Worm (Caenorhabditis elegans): ENCODE results near the gene math-39.
"Not testable (repeated sequence)": the region's sequence is repeated elsewhere in the genome, so short reads cannot be mapped to it uniquely, and the experiment has no call there.

math-39 gene

ce11 chrII:1844552-1844951, 12.4 kb downstream of the math-39 start:
- TF ChIP-seq unc-62 (GFP tag; optimal IDR thresholded peaks at IDR 0.05) = no peak

- TF ChIP-seq unc-62 (GFP tag; optimal IDR thresholded peaks at IDR 0.05) = no peak
Measured at ce11 chrII:1848109-1848508, 16.0 kb downstream of the math-39 start, which contains the start of gene fbxb-97. fbxb-97 (minus strand) TSS chrII:1848161.

DNA sequence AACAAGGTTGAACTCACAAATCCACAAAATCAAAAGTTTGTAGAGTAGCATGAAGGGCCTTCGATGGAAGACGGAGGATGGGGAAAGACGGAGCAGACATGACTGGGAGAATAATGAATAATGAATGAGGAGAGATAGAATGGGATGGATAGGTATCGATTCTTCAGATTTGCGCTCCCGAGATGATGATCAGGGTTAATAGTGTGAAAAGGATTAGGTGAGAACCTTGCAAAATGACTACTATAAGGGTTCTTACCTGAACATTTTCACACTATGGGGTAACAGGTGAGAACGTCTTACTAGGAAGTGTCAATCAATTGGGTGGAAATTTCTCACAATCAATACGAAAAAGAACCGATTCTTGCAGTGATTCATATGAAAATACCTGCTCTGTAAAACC, 18.2 kb downstream of the math-39 start, which contains the start of gene fbxb-96:
Gene fbxb-96, minus strand, starts transcription at position 101 of the 400 bp plus-strand sequence.
- TF ChIP-seq unc-62 (GFP tag; optimal IDR thresholded peaks at IDR 0.05) = no peak

- no peak for TF ChIP-seq unc-62 (GFP tag; optimal IDR thresholded peaks at IDR 0.05)
Measured at ce11 chrII:1850840-1851294, 18.7 kb downstream of the math-39 start, which contains the start of gene C52E2.3. C52E2.3 (plus strand) TSS chrII:1851244.

DNA sequence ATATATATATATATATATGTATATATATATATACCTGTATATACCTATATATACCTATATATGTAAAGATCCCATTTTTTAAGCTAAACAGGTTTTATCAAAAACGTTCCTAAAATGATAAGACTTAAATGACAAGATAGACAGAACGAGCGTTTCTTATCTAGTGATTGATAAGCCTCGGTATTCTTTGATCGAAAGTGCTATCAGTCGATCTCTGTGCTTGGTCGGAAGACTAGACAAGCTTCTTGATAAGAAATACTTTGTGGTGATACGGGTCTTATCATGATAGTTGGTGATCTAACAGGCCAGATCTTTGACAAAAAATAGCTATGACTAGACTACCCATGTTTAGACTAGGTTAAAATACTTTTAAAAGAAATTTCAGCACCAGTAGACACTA, 19.6 kb downstream of the math-39 start:
- TF ChIP-seq unc-62 (GFP tag; optimal IDR thresholded peaks at IDR 0.05) = no peak

ce11 chrII:1852503-1852902, 20.4 kb downstream of the math-39 start, which contains the start of gene C52E2.2:
C52E2.2 (plus strand) TSS chrII:1852803.
- no peak for TF ChIP-seq unc-62 (GFP tag; optimal IDR thresholded peaks at IDR 0.05)

- TF ChIP-seq unc-62 (GFP tag; optimal IDR thresholded peaks at IDR 0.05) = not testable (repeated sequence)
Measured at ce11 chrII:1854094-1854493, 22.0 kb downstream of the math-39 start, which contains the start of gene fbxb-95. fbxb-95 (plus strand) TSS chrII:1854394.

ce11 chrII:1861285-1861793, 29.2 kb downstream of the math-39 start, which contains the start of gene C16C4.18:
C16C4.18 (minus strand) TSS chrII:1861335.
- not testable (repeated sequence) for TF ChIP-seq unc-62 (GFP tag; optimal IDR thresholded peaks at IDR 0.05)

- TF ChIP-seq unc-62 (GFP tag; optimal IDR thresholded peaks at IDR 0.05) = not testable (repeated sequence)
Measured at ce11 chrII:1862334-1862733, 30.2 kb downstream of the math-39 start, which contains the start of gene fbxb-98. fbxb-98 (plus strand) TSS chrII:1862634.

DNA sequence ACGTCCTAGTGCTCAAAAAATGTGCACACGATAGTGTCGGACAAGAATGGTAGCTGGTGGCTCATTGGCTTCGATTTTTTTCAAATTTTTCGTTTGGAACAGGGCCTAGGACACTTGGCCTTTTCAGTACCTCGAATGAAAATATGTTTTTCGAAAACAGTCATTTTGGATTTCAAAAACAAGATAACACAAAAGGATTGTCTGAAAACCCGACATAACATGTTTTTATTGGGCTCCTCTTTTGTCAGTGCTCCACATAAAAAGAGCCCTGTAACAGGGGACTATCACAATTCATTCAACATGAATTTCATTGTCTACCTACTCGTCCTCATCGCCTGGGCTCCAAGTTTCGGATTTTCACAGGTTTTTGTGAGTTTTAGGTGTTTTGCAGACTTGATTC, 32.1 kb downstream of the math-39 start, which contains the start of gene C16C4.17:
Gene C16C4.17, plus strand, starts transcription at position 301 of the 400 bp plus-strand sequence.
- TF ChIP-seq unc-62 (GFP tag; optimal IDR thresholded peaks at IDR 0.05) = no peak

DNA sequence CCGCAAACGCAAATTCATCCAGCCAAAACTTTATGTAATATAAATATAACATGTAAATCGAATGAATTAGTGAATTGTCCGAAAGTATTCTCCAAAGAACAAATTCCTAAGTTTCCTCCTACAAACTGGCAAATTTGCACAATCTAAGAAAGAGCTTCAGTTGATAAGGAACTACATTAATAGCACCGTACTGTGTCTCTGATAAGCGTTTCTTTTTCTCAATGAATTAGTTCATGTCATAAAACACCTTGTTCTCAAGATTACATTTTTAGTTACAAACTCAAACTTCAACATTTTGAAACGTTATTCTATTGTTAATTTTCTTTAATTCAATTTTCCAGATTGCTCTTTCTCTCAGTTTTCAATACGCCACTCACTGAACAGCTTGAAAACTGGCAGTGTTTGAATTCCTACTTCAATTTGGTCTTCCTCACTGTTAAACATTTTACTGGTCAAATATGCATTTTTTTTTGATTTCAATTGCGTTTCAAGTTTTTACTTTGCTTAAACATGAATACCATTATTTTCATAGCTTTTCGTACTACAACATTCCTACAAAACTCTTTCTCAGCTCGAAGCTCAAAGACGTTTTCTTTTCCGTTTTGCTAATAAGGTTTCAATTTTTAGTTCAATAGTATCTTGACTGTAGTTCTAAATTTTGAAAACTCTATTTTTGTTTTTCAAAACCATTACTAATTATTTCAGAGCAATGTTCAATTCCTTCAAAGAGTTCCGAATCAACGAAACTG, 33.7 kb downstream of the math-39 start, which contains the start of gene math-15:
Gene math-15, plus strand, starts transcription at position 699 of the 749 bp plus-strand sequence.
- no peak for TF ChIP-seq unc-62 (GFP tag; optimal IDR thresholded peaks at IDR 0.05)

DNA sequence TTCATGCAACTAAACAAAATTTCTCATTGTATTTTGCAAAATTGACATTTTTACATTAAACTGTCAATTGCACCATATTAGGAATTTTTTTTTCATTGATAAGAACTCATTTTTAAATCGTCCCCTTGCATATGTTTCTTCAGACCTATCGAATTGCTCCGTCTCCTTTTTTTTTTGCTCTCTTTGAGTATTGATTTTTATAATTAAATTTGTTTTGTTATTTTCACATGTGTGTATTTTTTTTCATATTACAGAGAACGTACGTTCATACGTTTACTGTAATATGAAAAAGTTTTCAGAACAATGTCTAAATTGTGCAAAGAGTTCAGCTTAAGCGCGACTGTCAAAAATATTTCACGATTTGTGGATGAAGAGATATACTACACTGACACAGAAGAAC, 37.0 kb downstream of the math-39 start, which contains the start of gene math-14:
Gene math-14, plus strand, starts transcription at position 301 of the 400 bp plus-strand sequence.
- TF ChIP-seq unc-62 (GFP tag; optimal IDR thresholded peaks at IDR 0.05) = no peak

- TF ChIP-seq unc-62 (GFP tag; optimal IDR thresholded peaks at IDR 0.05) = no peak
Measured at ce11 chrII:1870875-1871592, 38.9 kb downstream of the math-39 start, which contains the start of gene math-10. math-10 (plus strand) TSS chrII:1871542.

- TF ChIP-seq unc-62 (GFP tag; optimal IDR thresholded peaks at IDR 0.05) = no peak
Measured at ce11 chrII:1875658-1876057, 43.5 kb downstream of the math-39 start, which contains the start of gene math-13. math-13 (plus strand) TSS chrII:1875958.

DNA sequence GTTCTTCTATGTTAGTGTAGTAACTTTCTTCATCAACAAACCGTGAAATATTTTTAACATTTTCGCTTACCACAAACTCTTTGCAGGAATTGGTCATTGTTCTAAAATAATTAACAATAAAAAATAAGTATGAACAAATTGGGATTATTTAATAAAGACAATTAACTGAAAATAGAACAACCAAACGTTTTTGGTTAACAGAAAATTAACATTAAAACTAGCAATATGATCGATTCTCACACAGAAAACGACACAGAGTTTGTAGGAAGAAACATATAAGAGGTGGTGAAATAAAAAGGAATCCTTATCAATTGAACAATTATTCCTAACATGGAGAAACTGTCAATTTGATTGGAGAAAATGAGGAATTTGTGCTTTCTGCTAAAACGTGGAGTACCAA, 46.5 kb downstream of the math-39 start, which contains the start of gene math-16:
Gene math-16, minus strand, starts transcription at position 101 of the 400 bp plus-strand sequence.
- TF ChIP-seq unc-62 (GFP tag; optimal IDR thresholded peaks at IDR 0.05) = no peak
